Worm (Caenorhabditis elegans) whole organism, late embryonic: ENCODE measurements around the gene K07F5.8.

Experiments used
- C38D4.7 ChIP-seq: fragments of 200-800 bp; sonication (Bioruptor generic); optimal IDR thresholded peaks from 2 replicates; lab custom pipeline; 2018; ENCODE audit warnings: mild to moderate bottlenecking, missing genetic modification characterization, moderate library complexity, missing compliant biosample characterization
- K02D7.2 ChIP-seq: sonication (generic microtip); optimal IDR thresholded peaks from 2 replicates; lab custom pipeline; 2017; ENCODE audit warnings: mild to moderate bottlenecking, missing genetic modification characterization, missing compliant biosample characterization
- fkh-10 ChIP-seq: fragments of 150-350 bp; optimal IDR thresholded peaks from 2 replicates; lab custom pipeline; 2014; ENCODE audit warnings: missing biosample characterization, missing genetic modification reagents, missing genetic modification characterization
- pha-4 ChIP-seq: fragments of 150-350 bp; optimal IDR thresholded peaks from 2 replicates; lab custom pipeline; 2018; ENCODE audit warnings: missing biosample characterization, missing genetic modification reagents, missing genetic modification characterization

ce11 chrIV:9799129-9799528, 50.4 kb downstream of the K07F5.8 start, which contains the start of gene fat-4:
- TF ChIP-seq fkh-10 (no peak), pha-4 (tag; lab: Kevin White, UChicago) (no peak), K02D7.2 (tag; lab: Kevin White, UChicago) (no peak), C38D4.7 (GFP tag; lab: Kevin White, UChicago) (no peak)
